Fruit fly (Drosophila melanogaster) whole organism, embryonic: ENCODE measurements around the gene CG13623.

Source experiments
- Atf6 ChIP-seq: fragments of 200-800 bp; sonication (Bioruptor generic); IDR thresholded peaks from 2 replicates; pipeline ENCODE4 v1.3.6; 2022; ENCODE audit warnings: missing biosample characterization, missing genetic modification characterization
- CG10321 ChIP-seq: fragments of 200-800 bp; sonication (Bioruptor generic); IDR thresholded peaks from 2 replicates; pipeline ENCODE4 v1.3.6; 2022; ENCODE audit warnings: missing biosample characterization, missing genetic modification characterization
- CG11085 ChIP-seq: fragments of 200-800 bp; sonication (Bioruptor generic); IDR thresholded peaks from 2 replicates; pipeline ENCODE4 v1.3.6; 2022; ENCODE audit warnings: missing biosample characterization, missing genetic modification characterization
- CG11695 ChIP-seq: fragments of 200-800 bp; sonication (Bioruptor generic); IDR thresholded peaks from 3 replicates; pipeline ENCODE4 v1.3.6; 2022; ENCODE audit warnings: missing biosample characterization, missing genetic modification characterization
- CG12155 ChIP-seq: fragments of 200-800 bp; sonication (Bioruptor generic); optimal IDR thresholded peaks from 3 replicates; lab custom pipeline; 2016; ENCODE audit warnings: missing biosample characterization, missing genetic modification characterization
- CG12299 ChIP-seq: fragments of 200-800 bp; sonication (Bioruptor generic); optimal IDR thresholded peaks from 2 replicates; lab custom pipeline; 2018; ENCODE audit warnings: missing biosample characterization, mild to moderate bottlenecking, missing genetic modification characterization
- CG12769 ChIP-seq: fragments of 200-800 bp; sonication (Bioruptor generic); optimal IDR thresholded peaks from 2 replicates; lab custom pipeline; 2019; ENCODE audit warnings: missing biosample characterization, mild to moderate bottlenecking, missing genetic modification characterization, moderate library complexity
- CG13894 ChIP-seq: fragments of 200-800 bp; sonication (Bioruptor generic); optimal IDR thresholded peaks from 3 replicates; lab custom pipeline; 2018; ENCODE audit warnings: missing biosample characterization, mild to moderate bottlenecking, missing genetic modification characterization, moderate library complexity
- CG14441 ChIP-seq: fragments of 200-800 bp; sonication (Bioruptor generic); IDR thresholded peaks from 2 replicates; pipeline ENCODE4 v1.3.6; 2022; ENCODE audit warnings: missing biosample characterization, missing genetic modification characterization
- CG17359 ChIP-seq: fragments of 200-800 bp; sonication (Bioruptor generic); optimal IDR thresholded peaks from 3 replicates; lab custom pipeline; 2018; ENCODE audit warnings: missing biosample characterization, mild to moderate bottlenecking, missing genetic modification characterization, moderate library complexity
- CG18619 ChIP-seq: fragments of 200-800 bp; sonication (Bioruptor generic); optimal IDR thresholded peaks from 3 replicates; lab custom pipeline; 2017; ENCODE audit warnings: missing biosample characterization, mild to moderate bottlenecking, missing genetic modification characterization
- CG2712 ChIP-seq: fragments of 200-800 bp; optimal IDR thresholded peaks from 3 replicates; lab custom pipeline; 2019; ENCODE audit warnings: missing biosample characterization, mild to moderate bottlenecking, missing genetic modification characterization, moderate library complexity
- CG2889 ChIP-seq: fragments of 200-800 bp; sonication (Bioruptor generic); IDR thresholded peaks from 3 replicates; pipeline ENCODE4 v1.3.6; 2022; ENCODE audit warnings: missing biosample characterization, missing genetic modification characterization
- CG30403 ChIP-seq: fragments of 200-800 bp; sonication (Bioruptor generic); optimal IDR thresholded peaks from 3 replicates; lab custom pipeline; 2016; ENCODE audit warnings: missing biosample characterization, missing genetic modification characterization
- CG32767 ChIP-seq: fragments of 200-800 bp; sonication (Bioruptor generic); IDR thresholded peaks from 2 replicates; pipeline ENCODE4 v1.3.6; 2022; ENCODE audit warnings: missing biosample characterization, missing genetic modification characterization
- CG4730 ChIP-seq: fragments of 200-800 bp; sonication (Bioruptor generic); IDR thresholded peaks from 2 replicates; pipeline ENCODE4 v1.3.6; 2022; ENCODE audit warnings: missing biosample characterization, missing genetic modification characterization
- CG6272 ChIP-seq: fragments of 200-800 bp; sonication (Bioruptor generic); IDR thresholded peaks from 2 replicates; pipeline ENCODE4 v1.3.6; 2022; ENCODE audit warnings: missing biosample characterization, missing genetic modification characterization
- CG6683 ChIP-seq: fragments of 200-800 bp; sonication (Bioruptor generic); optimal IDR thresholded peaks from 2 replicates; lab custom pipeline; 2017; ENCODE audit warnings: missing biosample characterization, mild to moderate bottlenecking, missing genetic modification characterization, missing genetic modification reagents
- CG6854 ChIP-seq: fragments of 200-800 bp; sonication (Bioruptor generic); optimal IDR thresholded peaks from 3 replicates; lab custom pipeline; 2017; ENCODE audit warnings: missing biosample characterization, mild to moderate bottlenecking, missing genetic modification characterization
- CG7357 ChIP-seq: fragments of 200-800 bp; sonication (Bioruptor generic); IDR thresholded peaks from 3 replicates; pipeline ENCODE4 v1.3.6; 2022; ENCODE audit warnings: missing biosample characterization, missing genetic modification characterization
- CG7839 ChIP-seq: fragments of 200-800 bp; sonication (Bioruptor generic); optimal IDR thresholded peaks from 3 replicates; lab custom pipeline; 2018; ENCODE audit warnings: missing biosample characterization, mild to moderate bottlenecking, missing genetic modification characterization, moderate library complexity
- CG7987 ChIP-seq: fragments of 200-800 bp; sonication (Bioruptor generic); optimal IDR thresholded peaks from 2 replicates; lab custom pipeline; 2018; ENCODE audit warnings: missing biosample characterization, mild to moderate bottlenecking, missing genetic modification characterization, moderate library complexity
- CG8388 ChIP-seq: fragments of 200-800 bp; sonication (Bioruptor generic); optimal IDR thresholded peaks from 2 replicates; lab custom pipeline; 2019; ENCODE audit warnings: missing biosample characterization, mild to moderate bottlenecking, missing genetic modification characterization, moderate library complexity
- CG8924 ChIP-seq: fragments of 200-800 bp; optimal IDR thresholded peaks from 3 replicates; lab custom pipeline; 2019; ENCODE audit warnings: missing biosample characterization, mild to moderate bottlenecking, missing genetic modification characterization, moderate library complexity
- Chrac-16 ChIP-seq: fragments of 200-800 bp; sonication (Bioruptor generic); optimal IDR thresholded peaks from 3 replicates; lab custom pipeline; 2016; ENCODE audit warnings: missing biosample characterization, missing genetic modification characterization
- Dek ChIP-seq: fragments of 200-800 bp; sonication (Bioruptor generic); optimal IDR thresholded peaks from 3 replicates; lab custom pipeline; 2019; ENCODE audit warnings: missing biosample characterization, mild to moderate bottlenecking, missing genetic modification characterization, moderate library complexity
- Dp ChIP-seq: fragments of 200-800 bp; sonication (Bioruptor generic); optimal IDR thresholded peaks from 2 replicates; lab custom pipeline; 2018; ENCODE audit warnings: missing biosample characterization, mild to moderate bottlenecking, missing genetic modification characterization, moderate library complexity
- Gug ChIP-seq: fragments of 200-800 bp; sonication (Bioruptor generic); IDR thresholded peaks from 4 replicates; pipeline ENCODE4 v1.3.6; 2022; ENCODE audit warnings: missing biosample characterization, missing genetic modification characterization
- HHEX ChIP-seq: fragments of 200-800 bp; sonication (Bioruptor generic); optimal IDR thresholded peaks from 3 replicates; lab custom pipeline; 2017; ENCODE audit warnings: missing biosample characterization, mild to moderate bottlenecking, missing genetic modification characterization, missing genetic modification reagents
- Hr51 ChIP-seq, 2 experiments: fragments of 200-800 bp; sonication (Bioruptor generic); optimal IDR thresholded peaks; 2 replicates in 1 of 2; 3 replicates in 1 of 2; lab custom pipeline; 2016 to 2018; ENCODE audit warnings: missing biosample characterization in 2 of 2, missing genetic modification characterization in 2 of 2, mild to moderate bottlenecking in 1 of 2, moderate library complexity in 1 of 2
- Lim3 ChIP-seq: fragments of 200-800 bp; sonication (Bioruptor generic); IDR thresholded peaks from 2 replicates; pipeline ENCODE4 v1.3.6; 2022; ENCODE audit warnings: missing biosample characterization, missing genetic modification characterization
- PHDP ChIP-seq: fragments of 200-800 bp; sonication (Bioruptor generic); optimal IDR thresholded peaks from 3 replicates; lab custom pipeline; 2018; ENCODE audit warnings: missing biosample characterization, mild to moderate bottlenecking, missing genetic modification characterization, moderate library complexity
- Xrp1 ChIP-seq: fragments of 200-800 bp; sonication (Bioruptor generic); IDR thresholded peaks from 2 replicates; pipeline ENCODE4 v1.3.6; 2022; ENCODE audit warnings: missing biosample characterization, missing genetic modification characterization
- abd-A ChIP-seq: fragments of 200-800 bp; sonication (Bioruptor generic); optimal IDR thresholded peaks from 3 replicates; lab custom pipeline; 2019; ENCODE audit warnings: missing biosample characterization, mild to moderate bottlenecking, missing genetic modification characterization, moderate library complexity
- az2 ChIP-seq: fragments of 200-800 bp; sonication (Bioruptor generic); optimal IDR thresholded peaks from 3 replicates; lab custom pipeline; 2016; ENCODE audit warnings: missing biosample characterization, missing genetic modification characterization
- bbx ChIP-seq: fragments of 200-800 bp; sonication (Bioruptor generic); IDR thresholded peaks from 2 replicates; pipeline ENCODE4 v1.3.6; 2022; ENCODE audit warnings: missing biosample characterization, missing genetic modification characterization; ENCODE audit not compliant: partially characterized antibody
- ci ChIP-seq: fragments of 200-800 bp; sonication (Bioruptor generic); IDR thresholded peaks from 3 replicates; pipeline ENCODE4 v1.3.6; 2022; ENCODE audit warnings: missing biosample characterization, missing genetic modification characterization
- crc ChIP-seq: fragments of 200-800 bp; sonication (Bioruptor generic); optimal IDR thresholded peaks from 2 replicates; lab custom pipeline; 2016; ENCODE audit warnings: missing biosample characterization, missing genetic modification characterization
- dmrt99B ChIP-seq: fragments of 200-800 bp; sonication (Bioruptor generic); optimal IDR thresholded peaks from 2 replicates; lab custom pipeline; 2018; ENCODE audit warnings: missing biosample characterization, mild to moderate bottlenecking, missing genetic modification characterization, moderate library complexity
- dysf ChIP-seq: fragments of 200-800 bp; sonication (Bioruptor generic); IDR thresholded peaks from 3 replicates; pipeline ENCODE4 v1.3.6; 2022; ENCODE audit warnings: missing biosample characterization, missing genetic modification characterization
- gem ChIP-seq: fragments of 200-800 bp; sonication (Bioruptor generic); optimal IDR thresholded peaks from 2 replicates; lab custom pipeline; 2019; ENCODE audit warnings: missing biosample characterization, mild to moderate bottlenecking, missing genetic modification characterization, moderate library complexity
- lilli ChIP-seq: fragments of 200-800 bp; sonication (Bioruptor generic); optimal IDR thresholded peaks from 3 replicates; lab custom pipeline; 2016; ENCODE audit warnings: missing biosample characterization, missing genetic modification characterization
- mirr ChIP-seq: fragments of 200-800 bp; sonication (Bioruptor generic); optimal IDR thresholded peaks from 3 replicates; lab custom pipeline; 2018; ENCODE audit warnings: missing biosample characterization, mild to moderate bottlenecking, missing genetic modification characterization
- pb ChIP-seq: fragments of 200-800 bp; sonication (Bioruptor generic); optimal IDR thresholded peaks from 3 replicates; lab custom pipeline; 2016; ENCODE audit warnings: missing biosample characterization, missing genetic modification characterization
- ranshi ChIP-seq: fragments of 200-800 bp; sonication (Bioruptor generic); IDR thresholded peaks from 2 replicates; pipeline ENCODE4 v1.3.6; 2022; ENCODE audit warnings: missing biosample characterization, missing genetic modification characterization
- salm ChIP-seq: fragments of 200-800 bp; sonication (Bioruptor generic); optimal IDR thresholded peaks from 2 replicates; lab custom pipeline; 2018; ENCODE audit warnings: missing biosample characterization, mild to moderate bottlenecking, missing genetic modification characterization
- scrt ChIP-seq: fragments of 200-800 bp; sonication (Bioruptor generic); optimal IDR thresholded peaks from 2 replicates; lab custom pipeline; 2018; ENCODE audit warnings: missing biosample characterization, mild to moderate bottlenecking, missing genetic modification characterization, moderate library complexity
- tgo ChIP-seq: fragments of 200-800 bp; sonication (Bioruptor generic); IDR thresholded peaks from 3 replicates; pipeline ENCODE4 v1.3.6; 2022; ENCODE audit warnings: missing biosample characterization, missing genetic modification characterization
- tna ChIP-seq: fragments of 200-800 bp; sonication (Bioruptor generic); IDR thresholded peaks from 2 replicates; pipeline ENCODE4 v1.3.6; 2022; ENCODE audit warnings: missing biosample characterization, missing genetic modification characterization; ENCODE audit not compliant: partially characterized antibody
- zfh1 ChIP-seq: fragments of 200-800 bp; sonication (Bioruptor generic); IDR thresholded peaks from 3 replicates; pipeline ENCODE4 v1.3.6; 2022; ENCODE audit warnings: missing biosample characterization, missing genetic modification characterization

CG13623 gene

dm6 chr3R:24544388-24544787, 14.0 kb upstream of the CG13623 start, which contains the start of gene Esyt2 (continued):
- TF ChIP-seq CG2712 (tag; lab: Kevin White, UChicago) (peak; percentile 32), CG13894 (tag; lab: Kevin White, UChicago) (peak; percentile 18), CG4730 (GFP tag; lab: Robert Waterston, UW) (no peak), CG7987 (GFP tag; lab: Kevin White, UChicago) (peak; percentile 17), dysf (GFP tag; lab: Robert Waterston, UW) (peak; percentile 60; the same call in 1 of the 3 replicates), lilli (peak; percentile 10), CG17359 (tag; lab: Kevin White, UChicago) (peak; percentile 56), mirr (GFP tag; lab: Kevin White, UChicago) (peak; percentile 69), CG18619 (GFP tag; lab: Kevin White, UChicago) (peak; percentile 45), Chrac-16 (no peak), CG10321 (GFP tag; lab: Robert Waterston, UW) (no peak), PHDP (tag; lab: Kevin White, UChicago) (peak; percentile 8), CG14441 (GFP tag; lab: Robert Waterston, UW) (peak; percentile 53), CG12769 (tag; lab: Kevin White, UChicago) (peak; percentile 37), scrt (GFP tag; lab: Kevin White, UChicago) (peak; percentile 93), CG8388 (GFP tag; lab: Kevin White, UChicago) (peak; percentile 15), dmrt99B (tag; lab: Kevin White, UChicago) (peak; percentile 42), CG12155 (GFP tag; lab: Kevin White, UChicago) (peak; percentile 1), CG8924 (peak; percentile 23), Atf6 (GFP tag; lab: Robert Waterston, UW) (peak; percentile 38; the same call in 1 of the 2 replicates), ranshi (GFP tag; lab: Robert Waterston, UW) (peak; percentile 48; the same call in 1 of the 2 replicates), CG6272 (GFP tag; lab: Robert Waterston, UW) (no peak), az2 (peak; percentile 35), crc (no peak), CG6683 (no peak), tgo (GFP tag; lab: Robert Waterston, UW) (peak; percentile 58; the same call in 2 of the 3 replicates), zfh1 (GFP tag; lab: Robert Waterston, UW) (peak; percentile 6; the same call in 1 of the 3 replicates), tna (GFP tag; lab: Robert Waterston, UW) (no peak), CG12299 (tag; lab: Kevin White, UChicago) (peak; percentile 14), CG32767 (no peak), pb (GFP tag; lab: Kevin White, UChicago) (no peak), CG7357 (no peak), Dp (GFP tag; lab: Kevin White, UChicago) (peak; percentile 56), CG30403 (peak; percentile 21), HHEX (GFP tag; lab: Kevin White, UChicago) (peak; percentile 55), Xrp1 (peak; percentile 23; the same call in 1 of the 2 replicates), CG6854 (GFP tag; lab: Kevin White, UChicago) (peak; percentile 48), Gug (GFP tag; lab: Robert Waterston, UW) (peak; percentile 66; the same call in 2 of the 4 replicates), ci (peak; percentile 52; the same call in 2 of the 3 replicates), Lim3 (GFP tag; lab: Robert Waterston, UW) (no peak), Dek (tag; lab: Kevin White, UChicago) (peak; percentile 66), salm (tag; lab: Kevin White, UChicago) (no peak), CG11695 (peak; percentile 63; the same call in 2 of the 3 replicates), CG2889 (GFP tag; lab: Robert Waterston, UW) (no peak), CG7839 (tag; lab: Kevin White, UChicago) (peak; percentile 19), Hr51 (GFP tag; optimal IDR thresholded peaks at IDR 0.05; lab: Kevin White, UChicago) (peak in 1 of 2 experiments; percentile 57), gem (tag; lab: Kevin White, UChicago) (peak; percentile 72), bbx (GFP tag; lab: Robert Waterston, UW) (peak; percentile 20; the same call in 1 of the 2 replicates), abd-A (tag; lab: Kevin White, UChicago) (peak; percentile 34), CG11085 (GFP tag; lab: Robert Waterston, UW) (no peak)
